Fruit fly (Drosophila melanogaster) whole organism, embryonic: ENCODE results near the gene Mco1.

ENCODE experiments used
- BtbVII ChIP-seq: fragments of 200-800 bp; sonication (Bioruptor generic); optimal IDR thresholded peaks from 3 replicates; lab custom pipeline; 2017; ENCODE audit warnings: missing biosample characterization, mild to moderate bottlenecking, missing genetic modification characterization
- CG10274 ChIP-seq: fragments of 200-800 bp; sonication (Bioruptor generic); optimal IDR thresholded peaks from 3 replicates; lab custom pipeline; 2017; ENCODE audit warnings: missing biosample characterization, mild to moderate bottlenecking, missing genetic modification characterization
- CG12659 ChIP-seq: fragments of 200-800 bp; sonication (Bioruptor generic); optimal IDR thresholded peaks from 3 replicates; lab custom pipeline; 2017; ENCODE audit warnings: mild to moderate bottlenecking, missing biosample characterization, missing genetic modification reagents, missing genetic modification characterization
- CG12769 ChIP-seq: fragments of 200-800 bp; sonication (Bioruptor generic); optimal IDR thresholded peaks from 2 replicates; lab custom pipeline; 2019; ENCODE audit warnings: missing biosample characterization, mild to moderate bottlenecking, missing genetic modification characterization, moderate library complexity
- CG15601 ChIP-seq: fragments of 200-800 bp; sonication (Bioruptor generic); optimal IDR thresholded peaks from 3 replicates; lab custom pipeline; 2019; ENCODE audit warnings: missing biosample characterization, mild to moderate bottlenecking, missing genetic modification characterization, moderate library complexity
- CG1602 ChIP-seq: fragments of 200-800 bp; sonication (Bioruptor generic); optimal IDR thresholded peaks from 3 replicates; lab custom pipeline; 2016; ENCODE audit warnings: missing biosample characterization, missing genetic modification characterization
- CG17385 ChIP-seq: fragments of 200-800 bp; sonication (Bioruptor generic); optimal IDR thresholded peaks from 3 replicates; lab custom pipeline; 2018; ENCODE audit warnings: missing biosample characterization, mild to moderate bottlenecking, missing genetic modification characterization
- CG17802 ChIP-seq: fragments of 200-800 bp; sonication (Bioruptor generic); optimal IDR thresholded peaks from 2 replicates; lab custom pipeline; 2018; ENCODE audit warnings: missing biosample characterization, mild to moderate bottlenecking, missing genetic modification characterization, moderate library complexity
- CG31441 ChIP-seq: fragments of 200-800 bp; sonication (Bioruptor generic); IDR thresholded peaks from 2 replicates; pipeline ENCODE4 v1.3.6; 2022; ENCODE audit warnings: missing biosample characterization, missing genetic modification characterization
- CG32767 ChIP-seq: fragments of 200-800 bp; sonication (Bioruptor generic); IDR thresholded peaks from 2 replicates; pipeline ENCODE4 v1.3.6; 2022; ENCODE audit warnings: missing biosample characterization, missing genetic modification characterization
- CG4854 ChIP-seq: fragments of 200-800 bp; sonication (Bioruptor generic); optimal IDR thresholded peaks from 2 replicates; lab custom pipeline; 2016; ENCODE audit warnings: missing biosample characterization, missing genetic modification characterization, inconsistent platforms
- CG7928 ChIP-seq: fragments of 200-800 bp; sonication (Bioruptor generic); optimal IDR thresholded peaks from 2 replicates; lab custom pipeline; 2017; ENCODE audit warnings: missing biosample characterization, mild to moderate bottlenecking, missing genetic modification characterization
- CG8281 ChIP-seq: fragments of 200-800 bp; sonication (Bioruptor generic); optimal IDR thresholded peaks from 2 replicates; lab custom pipeline; 2018; ENCODE audit warnings: missing biosample characterization, mild to moderate bottlenecking, missing genetic modification characterization, moderate library complexity
- CG8388 ChIP-seq: fragments of 200-800 bp; sonication (Bioruptor generic); optimal IDR thresholded peaks from 2 replicates; lab custom pipeline; 2019; ENCODE audit warnings: missing biosample characterization, mild to moderate bottlenecking, missing genetic modification characterization, moderate library complexity
- CG9609 ChIP-seq: fragments of 200-800 bp; sonication (Bioruptor generic); optimal IDR thresholded peaks from 3 replicates; lab custom pipeline; 2016; ENCODE audit warnings: missing biosample characterization, missing genetic modification characterization
- CG9727 ChIP-seq: fragments of 200-800 bp; sonication (Bioruptor generic); optimal IDR thresholded peaks from 3 replicates; lab custom pipeline; 2017; ENCODE audit warnings: missing biosample characterization, mild to moderate bottlenecking, missing genetic modification characterization
- Chrac-16 ChIP-seq: fragments of 200-800 bp; sonication (Bioruptor generic); optimal IDR thresholded peaks from 3 replicates; lab custom pipeline; 2016; ENCODE audit warnings: missing biosample characterization, missing genetic modification characterization
- D ChIP-seq, 2 experiments: fragments of 200-800 bp in 1 of 2; fragments of >200 bp in 1 of 2; sonication (Bioruptor generic) in 1 of 2; optimal IDR thresholded peaks; 2 replicates in 1 of 2; 3 replicates in 1 of 2; lab custom pipeline; 2017; ENCODE audit warnings: mild to moderate bottlenecking in 1 of 2, missing biosample characterization in 1 of 2, missing genetic modification characterization in 1 of 2, missing genetic modification reagents in 1 of 2
- Dip3 ChIP-seq: fragments of 200-800 bp; sonication (Bioruptor generic); optimal IDR thresholded peaks from 3 replicates; lab custom pipeline; 2016; ENCODE audit warnings: missing biosample characterization, missing genetic modification characterization
- Drgx ChIP-seq: fragments of 200-800 bp; sonication (Bioruptor generic); IDR thresholded peaks from 2 replicates; pipeline ENCODE4 v1.3.6; 2022; ENCODE audit warnings: missing biosample characterization, missing genetic modification characterization
- E2f2 ChIP-seq: fragments of 200-800 bp; sonication (Bioruptor generic); IDR thresholded peaks from 2 replicates; pipeline ENCODE4 v1.3.6; 2022; ENCODE audit warnings: missing biosample characterization, missing genetic modification characterization
- Fer1 ChIP-seq: fragments of 200-800 bp; sonication (Bioruptor generic); optimal IDR thresholded peaks from 2 replicates; lab custom pipeline; 2017; ENCODE audit warnings: missing biosample characterization, mild to moderate bottlenecking, missing genetic modification characterization
- Gug ChIP-seq: fragments of 200-800 bp; sonication (Bioruptor generic); IDR thresholded peaks from 4 replicates; pipeline ENCODE4 v1.3.6; 2022; ENCODE audit warnings: missing biosample characterization, missing genetic modification characterization
- Hr78 ChIP-seq, 2 experiments: fragments of 200-800 bp in 1 of 2; fragments of >200 bp in 1 of 2; sonication (Bioruptor generic) in 1 of 2; optimal IDR thresholded peaks; 2 replicates each; lab custom pipeline; 2017 to 2019; ENCODE audit warnings: missing biosample characterization in 2 of 2, missing genetic modification characterization in 2 of 2, mild to moderate bottlenecking in 1 of 2, moderate library complexity in 1 of 2
- MTF-1 ChIP-seq: fragments of 200-800 bp; sonication (Bioruptor generic); optimal IDR thresholded peaks from 2 replicates; lab custom pipeline; 2018; ENCODE audit warnings: missing biosample characterization, mild to moderate bottlenecking, missing genetic modification characterization, borderline replicate concordance
- Mad ChIP-seq: fragments of 200-800 bp; sonication (Bioruptor generic); optimal IDR thresholded peaks from 2 replicates; lab custom pipeline; 2016; ENCODE audit warnings: missing biosample characterization, missing genetic modification characterization
- Max ChIP-seq: fragments of 200-800 bp; sonication (Bioruptor generic); optimal IDR thresholded peaks from 2 replicates; lab custom pipeline; 2016; ENCODE audit warnings: missing biosample characterization, mild to moderate bottlenecking, missing genetic modification characterization
- NK7.1 ChIP-seq: fragments of 200-800 bp; sonication (Bioruptor generic); optimal IDR thresholded peaks from 3 replicates; lab custom pipeline; 2016; ENCODE audit warnings: missing biosample characterization, missing genetic modification characterization
- Ptx1 ChIP-seq: fragments of 200-800 bp; sonication (Bioruptor generic); IDR thresholded peaks from 2 replicates; pipeline ENCODE4 v1.3.6; 2022; ENCODE audit warnings: missing biosample characterization, missing genetic modification characterization
- Sox100B ChIP-seq: fragments of 200-800 bp; sonication (Bioruptor generic); optimal IDR thresholded peaks from 3 replicates; lab custom pipeline; 2018; ENCODE audit warnings: missing biosample characterization, mild to moderate bottlenecking, missing genetic modification characterization
- az2 ChIP-seq: fragments of 200-800 bp; sonication (Bioruptor generic); optimal IDR thresholded peaks from 3 replicates; lab custom pipeline; 2016; ENCODE audit warnings: missing biosample characterization, missing genetic modification characterization
- btn ChIP-seq: fragments of 200-800 bp; sonication (Bioruptor generic); optimal IDR thresholded peaks from 2 replicates; lab custom pipeline; 2016; ENCODE audit warnings: missing biosample characterization, missing genetic modification characterization
- caup ChIP-seq: fragments of 200-800 bp; sonication (Bioruptor generic); optimal IDR thresholded peaks from 3 replicates; lab custom pipeline; 2017; ENCODE audit warnings: missing biosample characterization, mild to moderate bottlenecking, missing genetic modification characterization, moderate library complexity; ENCODE audit not compliant: severe bottlenecking
- her ChIP-seq: fragments of 200-800 bp; sonication (Bioruptor generic); optimal IDR thresholded peaks from 2 replicates; lab custom pipeline; 2016; ENCODE audit warnings: missing biosample characterization, missing genetic modification characterization
- jigr1 ChIP-seq: fragments of 200-800 bp; sonication (Bioruptor generic); IDR thresholded peaks from 3 replicates; pipeline ENCODE4 v1.3.6; 2022; ENCODE audit warnings: missing biosample characterization, missing genetic modification characterization
- klu ChIP-seq: fragments of 200-800 bp; sonication (Bioruptor generic); IDR thresholded peaks from 2 replicates; pipeline ENCODE4 v1.3.6; 2022; ENCODE audit warnings: missing biosample characterization, missing genetic modification characterization
- maf-S ChIP-seq: fragments of 200-800 bp; sonication (Bioruptor generic); optimal IDR thresholded peaks from 2 replicates; lab custom pipeline; 2016; ENCODE audit warnings: missing biosample characterization, missing genetic modification characterization
- onecut ChIP-seq: fragments of 200-800 bp; sonication (Bioruptor generic); IDR thresholded peaks from 2 replicates; pipeline ENCODE4 v1.3.6; 2022; ENCODE audit warnings: missing biosample characterization, missing genetic modification characterization
- pnt ChIP-seq: fragments of 200-800 bp; sonication (Bioruptor generic); optimal IDR thresholded peaks from 3 replicates; lab custom pipeline; 2016; ENCODE audit warnings: missing biosample characterization, missing genetic modification characterization
- ranshi ChIP-seq: fragments of 200-800 bp; sonication (Bioruptor generic); IDR thresholded peaks from 2 replicates; pipeline ENCODE4 v1.3.6; 2022; ENCODE audit warnings: missing biosample characterization, missing genetic modification characterization
- repo ChIP-seq: fragments of 200-800 bp; sonication (Bioruptor generic); optimal IDR thresholded peaks from 2 replicates; lab custom pipeline; 2016; ENCODE audit warnings: missing biosample characterization, missing genetic modification characterization
- sens-2 ChIP-seq: fragments of 200-800 bp; sonication (Bioruptor generic); IDR thresholded peaks from 2 replicates; pipeline ENCODE4 v1.3.6; 2022; ENCODE audit warnings: missing biosample characterization, missing genetic modification characterization
- sim ChIP-seq: fragments of 200-800 bp; sonication (Bioruptor generic); IDR thresholded peaks from 2 replicates; pipeline ENCODE4 v1.3.6; 2022; ENCODE audit warnings: missing biosample characterization, missing genetic modification characterization
- sug ChIP-seq: fragments of 200-800 bp; optimal IDR thresholded peaks from 2 replicates; lab custom pipeline; 2019; ENCODE audit warnings: missing biosample characterization, mild to moderate bottlenecking, missing genetic modification characterization, moderate library complexity
- tgo ChIP-seq: fragments of 200-800 bp; sonication (Bioruptor generic); IDR thresholded peaks from 3 replicates; pipeline ENCODE4 v1.3.6; 2022; ENCODE audit warnings: missing biosample characterization, missing genetic modification characterization
- tin ChIP-seq: fragments of 200-800 bp; sonication (Bioruptor generic); optimal IDR thresholded peaks from 3 replicates; lab custom pipeline; 2016; ENCODE audit warnings: missing biosample characterization, missing genetic modification characterization
- tup ChIP-seq: fragments of 200-800 bp; sonication (Bioruptor generic); optimal IDR thresholded peaks from 2 replicates; lab custom pipeline; 2016; ENCODE audit warnings: missing biosample characterization, mild to moderate bottlenecking, missing genetic modification characterization, moderate library complexity
- vvl ChIP-seq: fragments of 200-800 bp; sonication (Bioruptor generic); IDR thresholded peaks from 2 replicates; pipeline ENCODE4 v1.3.6; 2022; ENCODE audit warnings: missing biosample characterization, missing genetic modification characterization
- zfh2 ChIP-seq: fragments of 200-800 bp; sonication (Bioruptor generic); optimal IDR thresholded peaks from 2 replicates; lab custom pipeline; 2016; ENCODE audit warnings: missing biosample characterization, missing genetic modification characterization

Gene Mco1

dm6 chr2L:9388013-9388605 is 28.3 kb upstream of the Mco1 start (continued):
- TF ChIP-seq vvl (peak; percentile 74), CG1602 (peak; percentile 34), pnt (GFP tag; lab: Kevin White, UChicago) (peak; percentile 54), repo (GFP tag; lab: Kevin White, UChicago) (peak; percentile 56), CG12769 (tag; lab: Kevin White, UChicago) (peak; percentile 95), Ptx1 (GFP tag; lab: Robert Waterston, UW) (peak; percentile 79), jigr1 (GFP tag; lab: Robert Waterston, UW) (no peak), D (optimal IDR thresholded peaks at IDR 0.05; lab: Kevin White, UChicago) (no peak), D (GFP tag; optimal IDR thresholded peaks at IDR 0.05; lab: Kevin White, UChicago) (no peak), CG4854 (GFP tag; lab: Kevin White, UChicago) (peak; percentile 44), ranshi (GFP tag; lab: Robert Waterston, UW) (peak; percentile 72), klu (GFP tag; lab: Robert Waterston, UW) (peak; percentile 44; the same call in 1 of the 2 replicates), CG8388 (GFP tag; lab: Kevin White, UChicago) (no peak), sug (tag; lab: Kevin White, UChicago) (peak; percentile 39), CG9609 (GFP tag; lab: Kevin White, UChicago) (peak; percentile 65), BtbVII (peak; percentile 55), zfh2 (peak; percentile 92), Mad (peak; percentile 46), maf-S (GFP tag; lab: Kevin White, UChicago) (peak; percentile 71), Dip3 (GFP tag; lab: Kevin White, UChicago) (peak; percentile 91), her (GFP tag; lab: Kevin White, UChicago) (peak; percentile 85), tgo (GFP tag; lab: Robert Waterston, UW) (peak; percentile 63; the same call in 2 of the 3 replicates), CG8281 (tag; lab: Kevin White, UChicago) (peak; percentile 21), NK7.1 (GFP tag; lab: Kevin White, UChicago) (peak; percentile 77), Chrac-16 (GFP tag; lab: Kevin White, UChicago) (peak; percentile 63), Hr78 (GFP tag; optimal IDR thresholded peaks at IDR 0.05; lab: Kevin White, UChicago) (no peak), Max (GFP tag; lab: Kevin White, UChicago) (peak; percentile 40), CG12659 (peak; percentile 60), CG15601 (tag; lab: Kevin White, UChicago) (no peak), sim (GFP tag; lab: Robert Waterston, UW) (no peak), E2f2 (no peak), CG17385 (GFP tag; lab: Kevin White, UChicago) (peak; percentile 25), CG32767 (GFP tag; lab: Robert Waterston, UW) (no peak), MTF-1 (no peak), caup (peak; percentile 68), CG31441 (GFP tag; lab: Robert Waterston, UW) (0 out of 2 replicates have a peak, but pooled peaks have one; percentile 19), Drgx (peak; percentile 92), Sox100B (GFP tag; lab: Kevin White, UChicago) (peak; percentile 2), az2 (GFP tag; lab: Kevin White, UChicago) (peak; percentile 52), onecut (GFP tag; lab: Robert Waterston, UW) (no peak), CG7928 (GFP tag; lab: Kevin White, UChicago) (no peak), CG10274 (GFP tag; lab: Kevin White, UChicago) (peak; percentile 100), btn (GFP tag; lab: Kevin White, UChicago) (no peak), sens-2 (GFP tag; lab: Robert Waterston, UW) (no peak; the same call in 1 of the 2 replicates), Fer1 (GFP tag; lab: Kevin White, UChicago) (peak; percentile 52), tin (GFP tag; lab: Kevin White, UChicago) (peak; percentile 54), CG17802 (peak; percentile 13), Gug (peak; percentile 87; the same call in 3 of the 4 replicates), CG9727 (GFP tag; lab: Kevin White, UChicago) (peak; percentile 57), tup (GFP tag; lab: Kevin White, UChicago) (peak; percentile 34)
